Worm (Caenorhabditis elegans): Measurements from ENCODE around the gene ceh-99.

DNA sequence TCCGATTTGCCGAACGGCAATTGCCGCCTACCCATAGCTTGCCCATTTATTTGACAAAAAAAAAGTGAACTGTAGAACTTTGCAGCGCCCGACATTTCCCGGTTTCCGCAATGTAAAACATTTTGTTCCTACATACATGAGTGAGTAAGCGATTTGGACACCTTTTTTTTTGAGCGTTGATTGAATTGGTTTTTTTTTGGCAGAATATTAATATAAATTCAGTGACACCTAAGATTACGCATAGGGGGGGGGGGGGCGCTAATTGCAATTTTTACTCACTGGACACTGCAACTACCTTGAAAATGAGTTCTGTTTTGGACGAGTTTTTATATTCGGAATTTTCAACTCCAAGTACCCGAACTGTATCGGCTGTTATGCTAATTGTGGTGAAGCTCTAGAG is 5.7 kb downstream of the ceh-99 start, which contains the start of gene srx-118:
- TF ChIP-seq unc-62 (GFP tag; optimal IDR thresholded peaks at IDR 0.05 in 1 of 2) = no peak
- no peak for TF ChIP-seq unc-62 (tag; optimal IDR thresholded peaks at IDR 0.05)
- TF ChIP-seq mep-1 (tag; optimal IDR thresholded peaks at IDR 0.05) = no peak
- no peak for TF ChIP-seq unc-130 (GFP tag; optimal IDR thresholded peaks at IDR 0.05)
- TF ChIP-seq ama-1 (optimal IDR thresholded peaks at IDR 0.05) = no peak
- no peak for TF ChIP-seq jun-1 (tag; optimal IDR thresholded peaks at IDR 0.05)
- no peak for TF ChIP-seq lin-29 (GFP tag; IDR thresholded peaks at IDR 0.05)
- TF ChIP-seq aly-2 (tag; optimal IDR thresholded peaks at IDR 0.05) = no peak
- no peak for TF ChIP-seq pha-4 (GFP tag; IDR thresholded peaks at IDR 0.05)
- no peak for TF ChIP-seq pha-4 (tag; optimal IDR thresholded peaks at IDR 0.05)
- TF ChIP-seq ZK337.2 (GFP tag; IDR thresholded peaks at IDR 0.05) = no peak
- TF ChIP-seq sdz-12 (GFP tag; optimal IDR thresholded peaks at IDR 0.05) = no peak
- no peak for TF ChIP-seq fos-1 (tag; optimal IDR thresholded peaks at IDR 0.05)
- no peak for TF ChIP-seq ceh-62 (tag; optimal IDR thresholded peaks at IDR 0.05)
